Fruit fly (Drosophila melanogaster) whole organism, prepupa: Measurements from ENCODE around the gene REPTOR.

Experiments used
- CG10631 ChIP-seq: fragments of 200-800 bp; sonication (Bioruptor generic); optimal IDR thresholded peaks from 2 replicates; lab custom pipeline; 2016; ENCODE audit warnings: missing biosample characterization, missing genetic modification characterization
- CG10669 ChIP-seq: fragments of 200-800 bp; sonication (Bioruptor generic); optimal IDR thresholded peaks from 3 replicates; lab custom pipeline; 2018; ENCODE audit warnings: missing biosample characterization, mild to moderate bottlenecking, missing genetic modification characterization, moderate library complexity
- CG11762 ChIP-seq: fragments of 200-800 bp; sonication (Bioruptor generic); optimal IDR thresholded peaks from 3 replicates; lab custom pipeline; 2016; ENCODE audit warnings: missing biosample characterization, missing genetic modification characterization; ENCODE audit not compliant: insufficient read depth
- CG11902 ChIP-seq: fragments of 200-800 bp; sonication (Bioruptor generic); optimal IDR thresholded peaks from 3 replicates; lab custom pipeline; 2016; ENCODE audit warnings: missing biosample characterization, missing genetic modification characterization
- CG15336 ChIP-seq: fragments of 200-800 bp; sonication (Bioruptor generic); IDR thresholded peaks from 2 replicates; pipeline ENCODE4 v1.3.6; 2022; ENCODE audit warnings: missing biosample characterization, missing genetic modification characterization
- CG1621 ChIP-seq: fragments of 200-800 bp; sonication (Bioruptor generic); optimal IDR thresholded peaks from 3 replicates; lab custom pipeline; 2018; ENCODE audit warnings: missing biosample characterization, mild to moderate bottlenecking, missing genetic modification characterization
- CG16779 ChIP-seq: fragments of 200-800 bp; sonication (Bioruptor generic); optimal IDR thresholded peaks from 3 replicates; lab custom pipeline; 2017; ENCODE audit warnings: missing biosample characterization, mild to moderate bottlenecking, missing genetic modification characterization
- CG3032 ChIP-seq: fragments of 200-800 bp; optimal IDR thresholded peaks from 2 replicates; lab custom pipeline; 2019; ENCODE audit warnings: missing biosample characterization, mild to moderate bottlenecking, missing genetic modification characterization, moderate library complexity
- CG31627 ChIP-seq: fragments of 200-800 bp; sonication (Bioruptor generic); optimal IDR thresholded peaks from 3 replicates; lab custom pipeline; 2016; ENCODE audit warnings: missing biosample characterization, missing genetic modification characterization
- CG32006 ChIP-seq: fragments of 200-800 bp; sonication (Bioruptor generic); optimal IDR thresholded peaks from 3 replicates; lab custom pipeline; 2017; ENCODE audit warnings: missing biosample characterization, mild to moderate bottlenecking, missing genetic modification characterization
- CG34406 ChIP-seq: fragments of 200-800 bp; sonication (Bioruptor generic); optimal IDR thresholded peaks from 3 replicates; lab custom pipeline; 2016; ENCODE audit warnings: missing biosample characterization, missing genetic modification characterization
- CG4318 ChIP-seq: fragments of 200-800 bp; sonication (Bioruptor generic); optimal IDR thresholded peaks from 3 replicates; lab custom pipeline; 2017; ENCODE audit warnings: missing biosample characterization, mild to moderate bottlenecking, missing genetic modification characterization
- CG6163 ChIP-seq: fragments of 200-800 bp; sonication (Bioruptor generic); IDR thresholded peaks from 3 replicates; pipeline ENCODE4 v1.3.6; 2022; ENCODE audit warnings: missing biosample characterization, missing genetic modification characterization
- CG6276 ChIP-seq: fragments of 200-800 bp; sonication (Bioruptor generic); optimal IDR thresholded peaks from 2 replicates; lab custom pipeline; 2017; ENCODE audit warnings: missing biosample characterization, mild to moderate bottlenecking, missing genetic modification characterization
- CG6792 ChIP-seq: fragments of 200-800 bp; sonication (Bioruptor generic); optimal IDR thresholded peaks from 3 replicates; lab custom pipeline; 2016; ENCODE audit warnings: missing biosample characterization, missing genetic modification characterization
- CG7368 ChIP-seq: fragments of 200-800 bp; sonication (Bioruptor generic); optimal IDR thresholded peaks from 3 replicates; lab custom pipeline; 2016; ENCODE audit warnings: missing biosample characterization, missing genetic modification characterization
- CG8119 ChIP-seq: fragments of 200-800 bp; sonication (Bioruptor generic); IDR thresholded peaks from 3 replicates; pipeline ENCODE4 v1.3.6; 2022; ENCODE audit warnings: missing biosample characterization, missing genetic modification characterization
- CG8319 ChIP-seq: fragments of 200-800 bp; sonication (Bioruptor generic); optimal IDR thresholded peaks from 3 replicates; lab custom pipeline; 2016; ENCODE audit warnings: missing biosample characterization, missing genetic modification characterization
- CG8632 ChIP-seq: fragments of 200-800 bp; sonication (Bioruptor generic); optimal IDR thresholded peaks from 3 replicates; lab custom pipeline; 2016; ENCODE audit warnings: missing biosample characterization, missing genetic modification characterization
- Eip75B ChIP-seq: fragments of 200-800 bp; sonication (Bioruptor generic); optimal IDR thresholded peaks from 3 replicates; lab custom pipeline; 2016; ENCODE audit warnings: missing biosample characterization, missing genetic modification characterization
- Eip78C ChIP-seq: fragments of 200-800 bp; sonication (Bioruptor generic); peaks from one replicate; lab custom pipeline; 2016; ENCODE audit warnings: missing biosample characterization, missing genetic modification characterization
- Eip93F ChIP-seq: fragments of 200-800 bp; sonication (Bioruptor generic); optimal IDR thresholded peaks from 2 replicates; lab custom pipeline; 2016; ENCODE audit warnings: missing biosample characterization, mild to moderate bottlenecking, missing genetic modification characterization
- Ets21C ChIP-seq: fragments of 200-800 bp; sonication (Bioruptor generic); optimal IDR thresholded peaks from 3 replicates; lab custom pipeline; 2016; ENCODE audit warnings: missing biosample characterization, missing genetic modification characterization
- Ets96B ChIP-seq: fragments of 200-800 bp; optimal IDR thresholded peaks from 2 replicates; lab custom pipeline; 2019; ENCODE audit warnings: missing biosample characterization, mild to moderate bottlenecking, missing genetic modification characterization, moderate library complexity
- Gug ChIP-seq: fragments of 200-800 bp; sonication (Bioruptor generic); IDR thresholded peaks from 2 replicates; pipeline ENCODE4 v1.3.6; 2022; ENCODE audit warnings: missing biosample characterization, missing genetic modification characterization
- Hr38 ChIP-seq: sonication (Bioruptor generic); optimal IDR thresholded peaks from 2 replicates; lab custom pipeline; 2016; ENCODE audit warnings: missing biosample characterization, missing genetic modification characterization
- Hr39 ChIP-seq: fragments of 200-800 bp; sonication (Bioruptor generic); optimal IDR thresholded peaks from 2 replicates; lab custom pipeline; 2016; ENCODE audit warnings: missing biosample characterization, missing genetic modification characterization
- Met ChIP-seq: fragments of 200-800 bp; sonication (Bioruptor generic); optimal IDR thresholded peaks from 3 replicates; lab custom pipeline; 2016; ENCODE audit warnings: missing biosample characterization, missing genetic modification characterization
- OdsH ChIP-seq: fragments of 200-800 bp; sonication (Bioruptor generic); optimal IDR thresholded peaks from 3 replicates; lab custom pipeline; 2016; ENCODE audit warnings: missing biosample characterization, missing genetic modification characterization
- Smox ChIP-seq: fragments of 200-800 bp; sonication (Bioruptor generic); optimal IDR thresholded peaks from 3 replicates; lab custom pipeline; 2016; ENCODE audit warnings: missing biosample characterization, missing genetic modification characterization
- Sox102F ChIP-seq: fragments of 200-800 bp; sonication (Bioruptor generic); optimal IDR thresholded peaks from 2 replicates; lab custom pipeline; 2016; ENCODE audit warnings: missing biosample characterization, mild to moderate bottlenecking, missing genetic modification characterization
- Sox14 ChIP-seq: fragments of 200-800 bp; sonication (Bioruptor generic); optimal IDR thresholded peaks from 3 replicates; lab custom pipeline; 2016; ENCODE audit warnings: missing biosample characterization, missing genetic modification characterization
- acj6 ChIP-seq: fragments of 200-800 bp; sonication (Bioruptor generic); optimal IDR thresholded peaks from 3 replicates; lab custom pipeline; 2016; ENCODE audit warnings: missing biosample characterization, missing genetic modification characterization
- cyc ChIP-seq: fragments of 200-800 bp; sonication (Bioruptor generic); optimal IDR thresholded peaks from 3 replicates; lab custom pipeline; 2016; ENCODE audit warnings: missing biosample characterization, missing genetic modification characterization
- dac ChIP-seq: fragments of 200-800 bp; sonication (Bioruptor generic); optimal IDR thresholded peaks from 2 replicates; lab custom pipeline; 2017; ENCODE audit warnings: missing biosample characterization, mild to moderate bottlenecking, missing genetic modification characterization
- dsx ChIP-seq: fragments of 200-800 bp; optimal IDR thresholded peaks from 3 replicates; lab custom pipeline; 2019; ENCODE audit warnings: missing biosample characterization, mild to moderate bottlenecking, missing genetic modification characterization, moderate library complexity; ENCODE audit not compliant: poor library complexity, severe bottlenecking
- eg ChIP-seq: fragments of 200-800 bp; sonication (Bioruptor generic); IDR thresholded peaks from 3 replicates; pipeline ENCODE4 v1.3.6; 2022; ENCODE audit warnings: missing biosample characterization, missing genetic modification characterization
- esn ChIP-seq: fragments of 200-800 bp; sonication (Bioruptor generic); optimal IDR thresholded peaks from 2 replicates; lab custom pipeline; 2016; ENCODE audit warnings: missing biosample characterization, mild to moderate bottlenecking, missing genetic modification characterization, moderate library complexity
- fd59A ChIP-seq: fragments of 200-800 bp; sonication (Bioruptor generic); optimal IDR thresholded peaks from 2 replicates; lab custom pipeline; 2017; ENCODE audit warnings: missing biosample characterization, mild to moderate bottlenecking, missing genetic modification characterization, missing genetic modification reagents
- fkh ChIP-seq: fragments of 200-800 bp; sonication (Bioruptor generic); optimal IDR thresholded peaks from 3 replicates; lab custom pipeline; 2017; ENCODE audit warnings: missing biosample characterization, mild to moderate bottlenecking, missing genetic modification characterization, moderate library complexity
- net ChIP-seq: fragments of 200-800 bp; sonication (Bioruptor generic); optimal IDR thresholded peaks from 3 replicates; lab custom pipeline; 2016; ENCODE audit warnings: missing biosample characterization, missing genetic modification characterization
- pdm3 ChIP-seq: fragments of 200-800 bp; sonication (Bioruptor generic); optimal IDR thresholded peaks from 3 replicates; lab custom pipeline; 2016; ENCODE audit warnings: missing biosample characterization, missing genetic modification characterization
- spab ChIP-seq: fragments of 200-800 bp; sonication (Bioruptor generic); optimal IDR thresholded peaks from 2 replicates; lab custom pipeline; 2017; ENCODE audit warnings: missing biosample characterization, mild to moderate bottlenecking, missing genetic modification characterization, missing genetic modification reagents
- svp ChIP-seq: fragments of 200-800 bp; sonication (Bioruptor generic); peaks from one replicate; lab custom pipeline; 2016; ENCODE audit warnings: missing biosample characterization, missing genetic modification characterization
- topi ChIP-seq: fragments of 200-800 bp; sonication (Bioruptor generic); optimal IDR thresholded peaks from 3 replicates; lab custom pipeline; 2016; ENCODE audit warnings: missing biosample characterization, missing genetic modification characterization

Gene REPTOR

DNA sequence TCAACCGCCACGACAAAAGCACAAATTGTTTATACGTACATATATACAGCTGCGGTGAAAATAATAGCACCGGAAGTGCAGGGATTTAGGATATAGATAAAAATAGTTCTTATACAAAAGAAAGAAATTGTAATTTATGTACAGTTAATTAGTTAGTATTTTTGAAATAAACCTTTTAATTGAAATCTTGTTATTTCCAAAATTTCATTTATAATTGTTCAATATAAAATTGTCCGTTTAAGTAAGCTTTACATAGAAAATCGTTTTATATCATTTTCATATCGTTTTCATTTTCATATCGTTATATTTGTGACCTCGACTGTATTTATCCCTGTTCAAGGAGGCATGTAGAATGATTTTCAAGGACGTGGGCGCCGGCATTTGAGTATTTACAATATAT lies 8.5 kb downstream of the REPTOR start (continued):
- peak; percentile 25 for TF ChIP-seq Eip75B (GFP tag; lab: Kevin White, UChicago)
- TF ChIP-seq spab (GFP tag; lab: Kevin White, UChicago) = peak; percentile 52
- peak; percentile 44 for TF ChIP-seq acj6 (GFP tag; lab: Kevin White, UChicago)
- peak; percentile 34 for TF ChIP-seq topi (GFP tag; lab: Kevin White, UChicago)
- TF ChIP-seq CG34406 (GFP tag; lab: Kevin White, UChicago) = peak; percentile 45
- no peak for TF ChIP-seq CG4318

DNA sequence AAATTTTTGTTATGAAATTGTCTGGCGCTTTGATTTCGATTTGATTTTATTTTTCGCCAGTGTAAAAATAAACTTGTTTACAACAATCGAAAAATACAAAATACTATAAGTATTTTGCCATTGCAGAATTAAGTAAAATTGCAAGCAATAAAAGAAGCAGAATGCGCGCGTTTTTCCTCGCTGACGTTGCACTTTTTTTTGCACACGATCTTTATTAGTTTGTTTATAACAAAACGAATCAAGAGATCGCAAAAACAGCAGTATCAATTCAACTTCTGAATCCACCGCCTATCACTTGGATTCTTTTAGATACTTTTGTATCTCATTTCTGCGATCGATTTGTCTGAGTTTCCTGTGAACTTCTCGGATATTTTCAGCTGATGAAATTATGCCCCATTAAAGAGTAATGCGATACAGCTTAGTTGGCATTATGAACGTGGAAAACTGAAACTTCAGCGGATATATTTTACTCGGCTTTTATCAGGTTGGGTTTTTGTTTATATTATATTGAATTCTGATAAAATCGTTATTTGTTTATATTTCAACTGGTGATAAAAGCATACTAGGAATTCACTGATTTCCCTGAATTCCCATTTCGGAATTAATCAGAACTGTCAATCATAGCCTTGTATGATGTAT lies 9.5 kb downstream of the REPTOR start:
- no peak for TF ChIP-seq CG6276 (GFP tag; lab: Kevin White, UChicago)
- no peak for TF ChIP-seq dac
- no peak for TF ChIP-seq Sox102F (GFP tag; lab: Kevin White, UChicago)
- no peak for TF ChIP-seq CG6163 (GFP tag; lab: Robert Waterston, UW)

DNA sequence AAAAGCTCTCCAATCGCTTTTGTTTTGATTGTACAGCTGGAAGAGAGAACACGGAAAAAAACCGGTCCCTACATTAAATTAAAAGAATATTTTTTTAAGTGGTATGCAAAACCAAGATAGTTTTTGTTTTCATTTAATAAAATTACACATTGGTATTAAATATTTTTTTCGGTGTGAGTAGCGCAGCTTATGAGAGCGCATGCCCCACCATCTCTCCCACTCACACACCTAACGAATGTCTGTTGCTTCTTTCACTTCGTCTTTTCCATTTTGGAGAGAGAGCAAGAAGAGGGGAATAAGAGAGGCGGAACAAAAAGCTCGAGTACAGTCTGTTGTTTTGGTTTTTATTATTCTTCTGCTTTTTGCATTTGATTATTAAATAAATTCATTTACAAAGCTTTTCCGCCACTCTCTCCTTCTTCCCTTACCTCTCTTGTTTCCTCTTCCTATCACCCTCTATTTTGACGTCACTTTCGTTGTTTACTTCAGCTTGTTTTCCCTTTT lies 10.1 kb downstream of the REPTOR start:
- TF ChIP-seq OdsH (GFP tag; lab: Kevin White, UChicago) (peak; percentile 98), fd59A (GFP tag; lab: Kevin White, UChicago) (peak; percentile 92), Eip75B (GFP tag; lab: Kevin White, UChicago) (peak; percentile 99), CG10631 (peak; percentile 98), Smox (GFP tag; lab: Kevin White, UChicago) (peak; percentile 99), CG32006 (peak; percentile 99), CG8319 (peak; percentile 96), CG11902 (peak; percentile 95), Sox102F (GFP tag; lab: Kevin White, UChicago) (peak; percentile 99), svp (GFP tag; lab: Kevin White, UChicago) (peak; percentile 100), Ets21C (GFP tag; lab: Kevin White, UChicago) (peak; percentile 96), dac (peak; percentile 94), Met (GFP tag; lab: Kevin White, UChicago) (peak; percentile 99), Hr39 (GFP tag; lab: Kevin White, UChicago) (peak; percentile 98), Eip93F (GFP tag; lab: Kevin White, UChicago) (peak; percentile 98), CG6792 (peak; percentile 98), CG15336 (peak; percentile 100), pdm3 (peak; percentile 99), Gug (GFP tag; lab: Robert Waterston, UW) (peak; percentile 98), fkh (GFP tag; lab: Kevin White, UChicago) (peak; percentile 92), Hr38 (GFP tag; lab: Kevin White, UChicago) (peak; percentile 62), CG8119 (GFP tag; lab: Robert Waterston, UW) (peak; percentile 99), CG31627 (GFP tag; lab: Kevin White, UChicago) (peak; percentile 99), dsx (GFP tag; lab: Kevin White, UChicago) (peak; percentile 95), Sox14 (GFP tag; lab: Kevin White, UChicago) (peak; percentile 99), eg (peak; percentile 100), CG11762 (GFP tag; lab: Kevin White, UChicago) (peak; percentile 97), CG6163 (GFP tag; lab: Robert Waterston, UW) (peak; percentile 100), CG6276 (GFP tag; lab: Kevin White, UChicago) (peak; percentile 98), net (GFP tag; lab: Kevin White, UChicago) (peak; percentile 98), CG1621 (peak; percentile 92), CG10669 (GFP tag; lab: Kevin White, UChicago) (peak; percentile 95), topi (GFP tag; lab: Kevin White, UChicago) (peak; percentile 99), esn (GFP tag; lab: Kevin White, UChicago) (peak; percentile 99), CG8632 (GFP tag; lab: Kevin White, UChicago) (peak; percentile 99), CG4318 (peak; percentile 93), cyc (GFP tag; lab: Kevin White, UChicago) (peak; percentile 98), CG3032 (tag; lab: Kevin White, UChicago) (peak; percentile 96), spab (GFP tag; lab: Kevin White, UChicago) (peak; percentile 94), Eip78C (GFP tag; lab: Kevin White, UChicago) (peak; percentile 100), CG16779 (tag; lab: Kevin White, UChicago) (peak; percentile 96), Ets96B (tag; lab: Kevin White, UChicago) (peak; percentile 97), CG7368 (GFP tag; lab: Kevin White, UChicago) (peak; percentile 98)
